Fruit fly (Drosophila melanogaster) whole organism, embryonic: ENCODE data around the gene Nse4.

ENCODE experiments used
- Awh ChIP-seq: fragments of 200-800 bp; sonication (Bioruptor generic); IDR thresholded peaks from 2 replicates; pipeline ENCODE4, ENCODE4 v1.3.6; 2022; ENCODE audit warnings: missing biosample characterization, missing genetic modification characterization
- BEAF-32 ChIP-seq: fragments of 200-800 bp; sonication (Bioruptor generic); optimal IDR thresholded peaks from 3 replicates; lab custom pipeline; 2017; ENCODE audit warnings: missing biosample characterization, missing genetic modification characterization, mild to moderate bottlenecking, moderate library complexity, missing genetic modification reagents
- Bgb ChIP-seq: fragments of 200-800 bp; sonication (Bioruptor generic); IDR thresholded peaks from 2 replicates; pipeline ENCODE4 v1.3.6; 2022; ENCODE audit warnings: missing biosample characterization, missing genetic modification characterization; ENCODE audit not compliant: partially characterized antibody
- Bteb2 ChIP-seq: fragments of 200-800 bp; sonication (Bioruptor generic); optimal IDR thresholded peaks from 2 replicates; lab custom pipeline; 2016; ENCODE audit warnings: missing biosample characterization, missing genetic modification characterization
- CG10267 ChIP-seq: fragments of 200-800 bp; sonication (Bioruptor generic); optimal IDR thresholded peaks from 2 replicates; lab custom pipeline; 2018; ENCODE audit warnings: missing biosample characterization, mild to moderate bottlenecking, missing genetic modification characterization, moderate library complexity
- CG10274 ChIP-seq: fragments of 200-800 bp; sonication (Bioruptor generic); optimal IDR thresholded peaks from 3 replicates; lab custom pipeline; 2017; ENCODE audit warnings: missing biosample characterization, mild to moderate bottlenecking, missing genetic modification characterization
- CG10431 ChIP-seq: fragments of 200-800 bp; sonication (Bioruptor generic); optimal IDR thresholded peaks from 3 replicates; lab custom pipeline; 2018; ENCODE audit warnings: missing biosample characterization, mild to moderate bottlenecking, missing genetic modification characterization
- CG12071 ChIP-seq: fragments of 200-800 bp; sonication (Bioruptor generic); optimal IDR thresholded peaks from 3 replicates; lab custom pipeline; 2018; ENCODE audit warnings: missing biosample characterization, mild to moderate bottlenecking, missing genetic modification characterization
- CG1233 ChIP-seq: fragments of 200-800 bp; sonication (Bioruptor generic); optimal IDR thresholded peaks from 4 replicates; lab custom pipeline; 2018; ENCODE audit warnings: missing biosample characterization, mild to moderate bottlenecking, missing genetic modification characterization
- CG12659 ChIP-seq: fragments of 200-800 bp; sonication (Bioruptor generic); optimal IDR thresholded peaks from 3 replicates; lab custom pipeline; 2017; ENCODE audit warnings: mild to moderate bottlenecking, missing biosample characterization, missing genetic modification reagents, missing genetic modification characterization
- CG14014 ChIP-seq: fragments of 200-800 bp; sonication (Bioruptor generic); IDR thresholded peaks from 2 replicates; pipeline ENCODE4 v1.3.6; 2022; ENCODE audit warnings: missing biosample characterization, missing genetic modification characterization
- CG14050 ChIP-seq: fragments of 200-800 bp; sonication (Bioruptor generic); IDR thresholded peaks from 3 replicates; pipeline ENCODE4 v1.3.6; 2022; ENCODE audit warnings: missing biosample characterization, missing genetic modification characterization
- CG14441 ChIP-seq: fragments of 200-800 bp; sonication (Bioruptor generic); IDR thresholded peaks from 2 replicates; pipeline ENCODE4 v1.3.6; 2022; ENCODE audit warnings: missing biosample characterization, missing genetic modification characterization
- CG14965 ChIP-seq: fragments of 200-800 bp; sonication (Bioruptor generic); optimal IDR thresholded peaks from 2 replicates; lab custom pipeline; 2016; ENCODE audit warnings: missing biosample characterization, missing genetic modification characterization, borderline replicate concordance
- CG15696 ChIP-seq: fragments of 200-800 bp; sonication (Bioruptor generic); optimal IDR thresholded peaks from 2 replicates; lab custom pipeline; 2019; ENCODE audit warnings: missing biosample characterization, mild to moderate bottlenecking, missing genetic modification characterization, moderate library complexity
- CG17802 ChIP-seq: fragments of 200-800 bp; sonication (Bioruptor generic); optimal IDR thresholded peaks from 2 replicates; lab custom pipeline; 2018; ENCODE audit warnings: missing biosample characterization, mild to moderate bottlenecking, missing genetic modification characterization, moderate library complexity
- CG18011 ChIP-seq: fragments of 200-800 bp; sonication (Bioruptor generic); optimal IDR thresholded peaks from 2 replicates; lab custom pipeline; 2017; ENCODE audit warnings: missing biosample characterization, missing genetic modification characterization, mild to moderate bottlenecking, moderate library complexity, missing genotype
- CG18476 ChIP-seq: fragments of 200-800 bp; sonication (Bioruptor generic); optimal IDR thresholded peaks from 2 replicates; lab custom pipeline; 2016; ENCODE audit warnings: missing biosample characterization, mild to moderate bottlenecking, missing genetic modification characterization
- CG2712 ChIP-seq: fragments of 200-800 bp; optimal IDR thresholded peaks from 3 replicates; lab custom pipeline; 2019; ENCODE audit warnings: missing biosample characterization, mild to moderate bottlenecking, missing genetic modification characterization, moderate library complexity
- CG32772 ChIP-seq: fragments of 200-800 bp; sonication (Bioruptor generic); IDR thresholded peaks from 2 replicates; pipeline ENCODE4 v1.3.6; 2022; ENCODE audit warnings: missing biosample characterization, missing genetic modification characterization
- CG34376 ChIP-seq: fragments of 200-800 bp; sonication (Bioruptor generic); optimal IDR thresholded peaks from 2 replicates; lab custom pipeline; 2018; ENCODE audit warnings: missing biosample characterization, mild to moderate bottlenecking, missing genetic modification characterization
- CG5953 ChIP-seq: fragments of 200-800 bp; sonication (Bioruptor generic); IDR thresholded peaks from 2 replicates; pipeline ENCODE4 v1.3.6; 2022; ENCODE audit warnings: missing biosample characterization, missing genetic modification characterization
- CG7745 ChIP-seq: fragments of 200-800 bp; sonication (Bioruptor generic); optimal IDR thresholded peaks from 2 replicates; lab custom pipeline; 2018; ENCODE audit warnings: missing biosample characterization, mild to moderate bottlenecking, missing genetic modification characterization, moderate library complexity
- CkIIα-i1 ChIP-seq: fragments of 200-800 bp; sonication (Bioruptor generic); IDR thresholded peaks from 2 replicates; pipeline ENCODE4 v1.3.6; 2022; ENCODE audit warnings: missing biosample characterization, missing genetic modification characterization
- Meics ChIP-seq: fragments of 200-800 bp; sonication (Bioruptor generic); optimal IDR thresholded peaks from 2 replicates; lab custom pipeline; 2017; ENCODE audit warnings: missing biosample characterization, mild to moderate bottlenecking, missing genetic modification characterization
- NC2α ChIP-seq: fragments of 200-800 bp; sonication (Bioruptor generic); optimal IDR thresholded peaks from 2 replicates; lab custom pipeline; 2016; ENCODE audit warnings: missing biosample characterization, missing genetic modification characterization
- Nf-YC ChIP-seq: fragments of 200-800 bp; optimal IDR thresholded peaks from 3 replicates; lab custom pipeline; 2019; ENCODE audit warnings: missing biosample characterization, mild to moderate bottlenecking, missing genetic modification characterization, moderate library complexity
- Optix ChIP-seq: fragments of 200-800 bp; sonication (Bioruptor generic); IDR thresholded peaks from 3 replicates; pipeline ENCODE4 v1.3.6; 2022; ENCODE audit warnings: missing biosample characterization, missing genetic modification characterization
- Sin3A ChIP-seq: fragments of >200 bp; optimal IDR thresholded peaks from 2 replicates; lab custom pipeline; 2018
- TFAM ChIP-seq: fragments of 200-800 bp; sonication (Bioruptor generic); optimal IDR thresholded peaks from 2 replicates; lab custom pipeline; 2017; ENCODE audit warnings: missing biosample characterization, missing genetic modification characterization, inconsistent platforms
- ac ChIP-seq: fragments of 200-800 bp; sonication (Bioruptor generic); optimal IDR thresholded peaks from 3 replicates; lab custom pipeline; 2017; ENCODE audit warnings: missing biosample characterization, mild to moderate bottlenecking, missing genetic modification characterization
- ase ChIP-seq: fragments of 200-800 bp; sonication (Bioruptor generic); IDR thresholded peaks from 3 replicates; pipeline ENCODE4 v1.3.6; 2022; ENCODE audit warnings: missing biosample characterization, missing genetic modification characterization
- ato ChIP-seq: fragments of 200-800 bp; sonication (Bioruptor generic); IDR thresholded peaks from 2 replicates; pipeline ENCODE4 v1.3.6; 2022; ENCODE audit warnings: missing biosample characterization, missing genetic modification characterization; ENCODE audit not compliant: partially characterized antibody
- btn ChIP-seq: fragments of 200-800 bp; sonication (Bioruptor generic); optimal IDR thresholded peaks from 2 replicates; lab custom pipeline; 2016; ENCODE audit warnings: missing biosample characterization, missing genetic modification characterization
- chn ChIP-seq: fragments of 200-800 bp; sonication (Bioruptor generic); optimal IDR thresholded peaks from 2 replicates; lab custom pipeline; 2016; ENCODE audit warnings: missing biosample characterization, missing genetic modification characterization
- croc ChIP-seq: fragments of 200-800 bp; sonication (Bioruptor generic); conservative IDR thresholded peaks from 3 replicates; pipeline ENCODE4 v1.3.6; 2022; ENCODE audit warnings: missing biosample characterization, missing genetic modification characterization
- dpn ChIP-seq, 2 experiments: fragments of 200-800 bp; sonication (Bioruptor generic); optimal IDR thresholded peaks; 3 replicates each; lab custom pipeline; 2016; ENCODE audit warnings: missing biosample characterization in 2 of 2, missing genetic modification characterization in 2 of 2
- her ChIP-seq: fragments of 200-800 bp; sonication (Bioruptor generic); optimal IDR thresholded peaks from 2 replicates; lab custom pipeline; 2016; ENCODE audit warnings: missing biosample characterization, missing genetic modification characterization
- insv ChIP-seq, 2 experiments: fragments of 200-800 bp; sonication (Bioruptor generic); optimal IDR thresholded peaks; 3 replicates each; lab custom pipeline; 2016 to 2018; ENCODE audit warnings: missing biosample characterization in 2 of 2, missing genetic modification characterization in 2 of 2
- klu ChIP-seq: fragments of 200-800 bp; sonication (Bioruptor generic); IDR thresholded peaks from 2 replicates; pipeline ENCODE4 v1.3.6; 2022; ENCODE audit warnings: missing biosample characterization, missing genetic modification characterization
- kni ChIP-seq: fragments of 200-800 bp; sonication (Bioruptor generic); optimal IDR thresholded peaks from 3 replicates; lab custom pipeline; 2017; ENCODE audit warnings: mild to moderate bottlenecking, missing biosample characterization, missing genetic modification reagents, missing genetic modification characterization
- lbe ChIP-seq: fragments of 200-800 bp; sonication (Bioruptor generic); optimal IDR thresholded peaks from 2 replicates; lab custom pipeline; 2016; ENCODE audit warnings: missing biosample characterization, mild to moderate bottlenecking, missing genetic modification characterization
- oc ChIP-seq: fragments of 200-800 bp; sonication (Bioruptor generic); optimal IDR thresholded peaks from 2 replicates; lab custom pipeline; 2018; ENCODE audit warnings: missing biosample characterization, mild to moderate bottlenecking, missing genetic modification characterization, moderate library complexity
- odd ChIP-seq: fragments of 200-800 bp; sonication (Bioruptor generic); optimal IDR thresholded peaks from 2 replicates; lab custom pipeline; 2017; ENCODE audit warnings: missing biosample characterization, mild to moderate bottlenecking, missing genetic modification characterization
- sens ChIP-seq: fragments of 200-800 bp; sonication (Bioruptor generic); peaks from one replicate; lab custom pipeline; 2016; ENCODE audit warnings: missing biosample characterization, missing genetic modification characterization
- slbo ChIP-seq: fragments of 200-800 bp; sonication (Bioruptor generic); IDR thresholded peaks from 2 replicates; pipeline ENCODE4 v1.3.6; 2022; ENCODE audit warnings: missing biosample characterization, missing genetic modification characterization
- sob ChIP-seq: fragments of 200-800 bp; sonication (Bioruptor generic); IDR thresholded peaks from 2 replicates; pipeline ENCODE4 v1.3.6; 2022; ENCODE audit warnings: missing biosample characterization, missing genetic modification characterization
- vvl ChIP-seq: fragments of 200-800 bp; sonication (Bioruptor generic); IDR thresholded peaks from 2 replicates; pipeline ENCODE4 v1.3.6; 2022; ENCODE audit warnings: missing biosample characterization, missing genetic modification characterization
- wek ChIP-seq: fragments of 200-800 bp; sonication (Bioruptor generic); optimal IDR thresholded peaks from 3 replicates; lab custom pipeline; 2018; ENCODE audit warnings: missing biosample characterization, mild to moderate bottlenecking, missing genetic modification characterization, moderate library complexity
- z ChIP-seq: fragments of 200-800 bp; sonication (Bioruptor generic); IDR thresholded peaks from 3 replicates; pipeline ENCODE4 v1.3.6; 2022; ENCODE audit warnings: missing biosample characterization, missing genetic modification characterization

Gene Nse4

dm6 chr2L:10442048-10442790, 3.0 kb downstream of the Nse4 start, which contains the start of gene loh (continued):
- TF ChIP-seq CG2712 = peak; percentile 77
- TF ChIP-seq CG10274 (GFP tag; lab: Kevin White, UChicago) = no peak
- TF ChIP-seq CG7745 = no peak
- no peak for TF ChIP-seq insv (GFP tag; optimal IDR thresholded peaks at IDR 0.05; lab: Kevin White, UChicago)
- TF ChIP-seq Optix (GFP tag; lab: Robert Waterston, UW) = no peak
- peak; percentile 64 for TF ChIP-seq CG10267 (tag; lab: Kevin White, UChicago)
- no peak for TF ChIP-seq slbo (GFP tag; lab: Robert Waterston, UW)
- no peak for TF ChIP-seq Meics
- TF ChIP-seq CG18011 (GFP tag; lab: Kevin White, UChicago) = no peak
- TF ChIP-seq CG18476 (GFP tag; lab: Kevin White, UChicago) = peak; percentile 43
- TF ChIP-seq vvl (GFP tag; lab: Robert Waterston, UW) = no peak
- 0 out of 2 replicates have a peak, but pooled peaks have one; percentile 5 for TF ChIP-seq sob (GFP tag; lab: Robert Waterston, UW)
- no peak for TF ChIP-seq CG12071 (GFP tag; lab: Kevin White, UChicago)
- peak; percentile 61 for TF ChIP-seq CG1233 (GFP tag; lab: Kevin White, UChicago)
- TF ChIP-seq sens (GFP tag; lab: Kevin White, UChicago) = peak; percentile 75
- TF ChIP-seq chn (GFP tag; lab: Kevin White, UChicago) = no peak
- TF ChIP-seq Nf-YC = peak; percentile 52
- TF ChIP-seq ato = no peak
- peak; percentile 33; the same call in 2 of the 3 replicates for TF ChIP-seq croc (GFP tag; lab: Robert Waterston, UW)
- no peak for TF ChIP-seq kni (GFP tag; lab: Kevin White, UChicago)
- TF ChIP-seq dpn (GFP tag; optimal IDR thresholded peaks at IDR 0.05; lab: Kevin White, UChicago) = peak in 1 of 2 experiments; percentile 39
- no peak for TF ChIP-seq CG14965 (GFP tag; lab: Kevin White, UChicago)
- TF ChIP-seq her (GFP tag; lab: Kevin White, UChicago) = no peak
- TF ChIP-seq CG34376 (GFP tag; lab: Kevin White, UChicago) = no peak
- TF ChIP-seq BEAF-32 (GFP tag; lab: Kevin White, UChicago) = no peak
- TF ChIP-seq TFAM (GFP tag; lab: Kevin White, UChicago) = no peak
- no peak for TF ChIP-seq ac
- TF ChIP-seq CG14050 (GFP tag; lab: Robert Waterston, UW) = no peak
- peak; percentile 25 for TF ChIP-seq CG10431 (GFP tag; lab: Kevin White, UChicago)
- no peak for TF ChIP-seq Awh (GFP tag; lab: Robert Waterston, UW)
- peak; percentile 39 for TF ChIP-seq odd
- TF ChIP-seq wek (GFP tag; lab: Kevin White, UChicago) = no peak
- TF ChIP-seq btn (GFP tag; lab: Kevin White, UChicago) = no peak
- TF ChIP-seq oc (tag; lab: Kevin White, UChicago) = no peak
- no peak for TF ChIP-seq CG5953 (GFP tag; lab: Robert Waterston, UW)
- TF ChIP-seq CG14014 (GFP tag; lab: Robert Waterston, UW) = no peak
- TF ChIP-seq Bgb (GFP tag; lab: Robert Waterston, UW) = no peak
- no peak for TF ChIP-seq ase (GFP tag; lab: Robert Waterston, UW)
- no peak for TF ChIP-seq lbe (GFP tag; lab: Kevin White, UChicago)
- TF ChIP-seq CG14441 = no peak
- TF ChIP-seq CG12659 (GFP tag; lab: Kevin White, UChicago) = peak; percentile 63
- TF ChIP-seq z (GFP tag; lab: Robert Waterston, UW) = 0 out of 3 replicates have a peak, but pooled peaks have one; percentile 12
- TF ChIP-seq Sin3A (lab: Kevin White, UChicago) = no peak
- no peak for TF ChIP-seq CkIIα-i1
- no peak for TF ChIP-seq klu (GFP tag; lab: Robert Waterston, UW)
- TF ChIP-seq CG32772 (GFP tag; lab: Robert Waterston, UW) = no peak; the same call in 1 of the 2 replicates
- TF ChIP-seq CG15696 = peak; percentile 10
- no peak for TF ChIP-seq Bteb2 (GFP tag; lab: Kevin White, UChicago)
- no peak for TF ChIP-seq CG17802 (tag; lab: Kevin White, UChicago)
- no peak for TF ChIP-seq NC2α (GFP tag; lab: Kevin White, UChicago)
